Worm (Caenorhabditis elegans) whole organism, young adult: ENCODE results near the gene idi-1.

ENCODE experiments used
- B0035.1 ChIP-seq: sonication (generic microtip); optimal IDR thresholded peaks from 2 replicates; lab custom pipeline; 2016; ENCODE audit warnings: missing genetic modification characterization, mild to moderate bottlenecking, missing compliant biosample characterization, missing genotype, missing genetic modification reagents
- F23B12.7 ChIP-seq: sonication (generic microtip); optimal IDR thresholded peaks from 2 replicates; lab custom pipeline; 2017; ENCODE audit warnings: missing genetic modification characterization, mild to moderate bottlenecking, missing compliant biosample characterization, antibody characterized with exemption, moderate library complexity; ENCODE audit not compliant: insufficient read depth
- F33H1.4 ChIP-seq: fragments of 200-800 bp; sonication (Bioruptor generic); IDR thresholded peaks from 2 replicates; pipeline ENCODE4 v1.3.6; 2022; ENCODE audit warnings: missing genetic modification reagents, missing genetic modification characterization, missing compliant biosample characterization
- F39B2.1 ChIP-seq: fragments of 200-800 bp; sonication (Bioruptor generic); IDR thresholded peaks from 2 replicates; pipeline ENCODE4 v1.3.6; 2022; ENCODE audit warnings: missing genetic modification reagents, missing genetic modification characterization, missing compliant biosample characterization
- F49E8.2 ChIP-seq: sonication (generic microtip); optimal IDR thresholded peaks from 3 replicates; lab custom pipeline; 2017; ENCODE audit warnings: missing genetic modification characterization, mild to moderate bottlenecking, missing compliant biosample characterization, antibody characterized with exemption, moderate library complexity; ENCODE audit not compliant: insufficient read depth
- Y53G8AR.9 ChIP-seq: fragments of 200-800 bp; sonication (Bioruptor generic); conservative IDR thresholded peaks from 2 replicates; pipeline ENCODE4 v1.3.6; 2022; ENCODE audit warnings: missing genetic modification reagents, missing genetic modification characterization, missing compliant biosample characterization
- akir-1 ChIP-seq: fragments of 200-800 bp; sonication (Bioruptor generic); optimal IDR thresholded peaks from 2 replicates; lab custom pipeline; 2018; ENCODE audit warnings: mild to moderate bottlenecking, missing genetic modification characterization, moderate library complexity, missing compliant biosample characterization
- ama-1 ChIP-seq, 3 experiments: fragments of 150-350 bp in 1 of 3; sonication (generic microtip) in 2 of 3; optimal IDR thresholded peaks; 2 replicates each; lab custom pipeline; 2014 to 2018; ENCODE audit warnings: missing biosample characterization in 2 of 3, missing genetic modification characterization in 2 of 3, missing genetic modification reagents in 2 of 3
- atf-7 ChIP-seq: sonication (generic microtip); optimal IDR thresholded peaks from 2 replicates; lab custom pipeline; 2017; ENCODE audit warnings: mild to moderate bottlenecking, missing genetic modification characterization, missing compliant biosample characterization
- athp-1 ChIP-seq: sonication (generic microtip); optimal IDR thresholded peaks from 2 replicates; lab custom pipeline; 2017; ENCODE audit warnings: mild to moderate bottlenecking, missing genetic modification characterization, missing compliant biosample characterization
- attf-5 ChIP-seq: fragments of 200-800 bp; sonication (Bioruptor generic); optimal IDR thresholded peaks from 2 replicates; lab custom pipeline; 2018; ENCODE audit warnings: mild to moderate bottlenecking, missing genetic modification characterization, missing compliant biosample characterization
- cebp-1 ChIP-seq, 2 experiments: fragments of 200-800 bp in 1 of 2; sonication (Bioruptor generic) in 1 of 2; sonication (generic microtip) in 1 of 2; IDR thresholded peaks in 1 of 2; optimal IDR thresholded peaks in 1 of 2; 2 replicates each; pipeline versions ENCODE4 v1.3.6 to Lab custom; 2017 to 2022; ENCODE audit warnings: missing compliant biosample characterization in 2 of 2, missing genetic modification characterization in 2 of 2, mild to moderate bottlenecking in 1 of 2, missing genetic modification reagents in 1 of 2, moderate library complexity in 1 of 2
- ceh-27 ChIP-seq: fragments of 200-800 bp; sonication (Bioruptor generic); optimal IDR thresholded peaks from 2 replicates; lab custom pipeline; 2018; ENCODE audit warnings: mild to moderate bottlenecking, missing genetic modification characterization, moderate library complexity, missing compliant biosample characterization
- ceh-40 ChIP-seq: fragments of 200-800 bp; sonication (Bioruptor generic); IDR thresholded peaks from 2 replicates; pipeline ENCODE4 v1.3.6; 2022; ENCODE audit warnings: missing genetic modification characterization, missing compliant biosample characterization
- ceh-58 ChIP-seq: fragments of 200-800 bp; sonication (Bioruptor generic); IDR thresholded peaks from 2 replicates; pipeline ENCODE4 v1.3.6; 2022; ENCODE audit warnings: missing genetic modification characterization, missing compliant biosample characterization
- ceh-79 ChIP-seq: sonication (generic microtip); optimal IDR thresholded peaks from 2 replicates; lab custom pipeline; 2017; ENCODE audit warnings: mild to moderate bottlenecking, missing genetic modification characterization, missing compliant biosample characterization
- ceh-91 ChIP-seq: fragments of 200-800 bp; sonication (Bioruptor generic); IDR thresholded peaks from 2 replicates; pipeline ENCODE4 v1.3.6; 2022; ENCODE audit warnings: missing genetic modification reagents, missing genetic modification characterization, missing compliant biosample characterization
- dpff-1 ChIP-seq: sonication (generic microtip); optimal IDR thresholded peaks from 2 replicates; lab custom pipeline; 2017; ENCODE audit warnings: mild to moderate bottlenecking, missing genetic modification characterization, missing compliant biosample characterization
- egl-44 ChIP-seq: fragments of 200-800 bp; sonication (Bioruptor generic); IDR thresholded peaks from 2 replicates; pipeline ENCODE4 v1.3.6; 2022; ENCODE audit warnings: missing genetic modification reagents, missing genetic modification characterization, missing compliant biosample characterization
- ekl-4 ChIP-seq: fragments of 200-800 bp; sonication (Bioruptor generic); IDR thresholded peaks from 2 replicates; pipeline ENCODE4 v1.3.6; 2022; ENCODE audit warnings: missing genetic modification reagents, missing genetic modification characterization, missing compliant biosample characterization
- fkh-3 ChIP-seq: sonication (generic microtip); optimal IDR thresholded peaks from 2 replicates; lab custom pipeline; 2016; ENCODE audit warnings: mild to moderate bottlenecking, missing genetic modification characterization, missing compliant biosample characterization
- gei-17 ChIP-seq: fragments of 200-800 bp; sonication (Bioruptor generic); optimal IDR thresholded peaks from 2 replicates; lab custom pipeline; 2018; ENCODE audit warnings: mild to moderate bottlenecking, missing genetic modification characterization, missing compliant biosample characterization
- him-1 ChIP-seq: sonication (generic microtip); optimal IDR thresholded peaks from 2 replicates; lab custom pipeline; 2016; ENCODE audit warnings: missing genotype, missing genetic modification reagents, missing genetic modification characterization, missing compliant biosample characterization
- hmg-1.2 ChIP-seq: fragments of 200-800 bp; sonication (Bioruptor generic); IDR thresholded peaks from 2 replicates; pipeline ENCODE4 v1.3.6; 2022; ENCODE audit warnings: missing genetic modification reagents, missing genetic modification characterization, missing compliant biosample characterization
- hmg-20 ChIP-seq: fragments of 200-800 bp; sonication (Bioruptor generic); IDR thresholded peaks from 2 replicates; pipeline ENCODE4 v1.3.6; 2022; ENCODE audit warnings: missing genetic modification reagents, missing genetic modification characterization, missing compliant biosample characterization
- hsf-1 ChIP-seq: fragments of 200-800 bp; sonication (Bioruptor generic); IDR thresholded peaks from 2 replicates; pipeline ENCODE4 v1.3.6; 2022; ENCODE audit warnings: missing genetic modification reagents, missing genetic modification characterization, missing compliant biosample characterization
- lin-40 ChIP-seq: sonication (generic microtip); optimal IDR thresholded peaks from 2 replicates; lab custom pipeline; 2016; ENCODE audit warnings: missing genetic modification characterization, mild to moderate bottlenecking, missing compliant biosample characterization, missing genotype, missing genetic modification reagents
- lsl-1 ChIP-seq: fragments of 200-800 bp; sonication (Bioruptor generic); optimal IDR thresholded peaks from 2 replicates; lab custom pipeline; 2018; ENCODE audit warnings: mild to moderate bottlenecking, missing genetic modification characterization, moderate library complexity, missing compliant biosample characterization
- madf-6 ChIP-seq: fragments of 200-800 bp; sonication (Bioruptor generic); IDR thresholded peaks from 2 replicates; pipeline ENCODE4 v1.3.6; 2022; ENCODE audit warnings: missing genetic modification reagents, missing genetic modification characterization, missing compliant biosample characterization
- mcd-1 ChIP-seq: fragments of 200-800 bp; sonication (Bioruptor generic); IDR thresholded peaks from 2 replicates; pipeline ENCODE4 v1.3.6; 2022; ENCODE audit warnings: missing genetic modification reagents, missing genetic modification characterization, missing compliant biosample characterization
- nfya-2 ChIP-seq: fragments of 200-800 bp; sonication (Bioruptor generic); IDR thresholded peaks from 2 replicates; pipeline ENCODE4 v1.3.6; 2022; ENCODE audit warnings: missing genetic modification reagents, missing genetic modification characterization, missing compliant biosample characterization
- nhr-80 ChIP-seq: sonication (generic microtip); optimal IDR thresholded peaks from 2 replicates; lab custom pipeline; 2016; ENCODE audit warnings: missing genetic modification characterization, missing compliant biosample characterization
- pha-4 ChIP-seq: fragments of 150-350 bp; sonication (generic microtip); optimal IDR thresholded peaks from 2 replicates; lab custom pipeline; 2014; ENCODE audit warnings: missing biosample characterization, missing genetic modification reagents, missing genetic modification characterization
- snpc-1.1 ChIP-seq: sonication (generic microtip); optimal IDR thresholded peaks from 2 replicates; lab custom pipeline; 2017; ENCODE audit warnings: missing genetic modification characterization, mild to moderate bottlenecking, missing compliant biosample characterization, antibody characterized with exemption, moderate library complexity, missing genotype, missing genetic modification reagents; ENCODE audit not compliant: insufficient read depth
- somi-1 ChIP-seq: fragments of 200-800 bp; sonication (Bioruptor generic); optimal IDR thresholded peaks from 2 replicates; lab custom pipeline; 2018; ENCODE audit warnings: mild to moderate bottlenecking, missing genetic modification characterization, missing compliant biosample characterization
- sptf-2 ChIP-seq: fragments of 200-800 bp; sonication (Bioruptor generic); optimal IDR thresholded peaks from 2 replicates; lab custom pipeline; 2018; ENCODE audit warnings: mild to moderate bottlenecking, missing genetic modification characterization, missing compliant biosample characterization
- tbp1 ChIP-seq: fragments of 200-800 bp; sonication (Bioruptor generic); optimal IDR thresholded peaks from 2 replicates; lab custom pipeline; 2018; ENCODE audit warnings: mild to moderate bottlenecking, missing genetic modification characterization, missing compliant biosample characterization
- tbx-9 ChIP-seq: sonication (generic microtip); optimal IDR thresholded peaks from 2 replicates; lab custom pipeline; 2016; ENCODE audit warnings: borderline replicate concordance, missing genetic modification characterization, inconsistent platforms, missing compliant biosample characterization
- unc-62 ChIP-seq: fragments of 150-350 bp; optimal IDR thresholded peaks from 2 replicates; lab custom pipeline; 2014; ENCODE audit warnings: missing biosample characterization, missing genetic modification reagents, missing genetic modification characterization
- xnd-1 ChIP-seq: sonication (generic microtip); optimal IDR thresholded peaks from 2 replicates; lab custom pipeline; 2016; ENCODE audit warnings: missing genotype, missing genetic modification reagents, missing genetic modification characterization, missing compliant biosample characterization

idi-1 gene

DNA sequence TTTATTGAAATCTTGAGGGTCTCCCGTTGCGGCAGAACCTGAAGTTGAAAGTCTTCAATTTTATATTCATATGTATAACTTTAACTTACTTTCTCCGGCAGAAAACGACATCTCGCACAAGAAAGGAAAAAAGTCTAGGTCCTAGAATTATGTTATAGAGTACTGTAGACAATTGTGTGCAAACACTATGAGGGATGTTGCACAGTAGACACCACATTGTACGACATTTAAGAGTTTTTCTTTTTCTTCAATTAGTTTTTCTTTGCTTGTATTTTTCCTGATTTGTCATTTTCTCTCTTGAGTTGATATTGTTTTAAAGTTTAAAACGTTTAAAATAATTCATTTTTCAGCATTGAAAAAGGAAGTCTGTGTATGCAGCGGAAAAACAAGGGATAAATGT is 6.2 kb upstream of the idi-1 start, which contains the start of the genes K06H7.7 and grp-1:
Gene K06H7.7 (minus strand): TSS at position 121 of the 400 bp plus-strand sequence.
Gene grp-1 (plus strand): TSS at position 351 of the 400 bp plus-strand sequence.
- no peak for TF ChIP-seq egl-44 (GFP tag; lab: Robert Waterston, UW)
- TF ChIP-seq F33H1.4 (GFP tag; lab: Robert Waterston, UW) = 0 out of 2 replicates have a peak, but pooled peaks have one; percentile 26
- TF ChIP-seq F49E8.2 (tag; lab: Kevin White, UChicago) = no peak
- peak; percentile 27; the same call in 1 of the 2 replicates for TF ChIP-seq hmg-1.2 (GFP tag; lab: Robert Waterston, UW)
- no peak for TF ChIP-seq nhr-80 (tag; lab: Kevin White, UChicago)
- TF ChIP-seq ama-1 (optimal IDR thresholded peaks at IDR 0.05; lab: Kevin White, UChicago) = no peak
- TF ChIP-seq ama-1 (GFP tag; optimal IDR thresholded peaks at IDR 0.05; lab: Kevin White, UChicago) = no peak
- TF ChIP-seq tbp1 (GFP tag; lab: Kevin White, UChicago) = peak; percentile 1
- TF ChIP-seq lsl-1 = peak; percentile 77
- TF ChIP-seq F23B12.7 = no peak
- TF ChIP-seq madf-6 = peak; percentile 31; the same call in 1 of the 2 replicates
- no peak for TF ChIP-seq ceh-27
- no peak for TF ChIP-seq athp-1 (tag; lab: Kevin White, UChicago)
- TF ChIP-seq, all 124 proteins: peak for 5

DNA sequence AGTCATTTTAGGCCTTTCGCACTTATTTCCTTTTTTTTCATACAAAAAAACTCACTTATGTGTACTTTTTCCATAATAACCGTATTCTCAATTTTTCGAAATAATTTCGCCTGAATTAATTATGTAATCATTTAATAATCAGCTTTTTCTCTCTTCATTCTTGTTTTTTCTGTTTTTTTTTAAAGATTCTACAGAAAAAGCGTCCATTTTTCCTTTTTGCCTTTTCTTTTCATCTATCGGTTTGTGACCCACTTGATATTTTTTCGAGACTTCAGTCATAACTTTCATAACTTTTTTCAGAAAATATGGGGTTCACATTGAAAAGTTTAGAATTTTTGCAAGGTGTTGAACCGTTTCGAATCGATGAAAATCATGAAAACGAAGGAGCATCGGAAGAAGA is 3.3 kb upstream of the idi-1 start, which contains the start of gene vms-1:
Gene vms-1 (plus strand): TSS at position 301 of the 400 bp plus-strand sequence.
- no peak for TF ChIP-seq tbp1 (GFP tag; lab: Kevin White, UChicago)
- TF ChIP-seq, all 124 proteins: peak for 0

DNA sequence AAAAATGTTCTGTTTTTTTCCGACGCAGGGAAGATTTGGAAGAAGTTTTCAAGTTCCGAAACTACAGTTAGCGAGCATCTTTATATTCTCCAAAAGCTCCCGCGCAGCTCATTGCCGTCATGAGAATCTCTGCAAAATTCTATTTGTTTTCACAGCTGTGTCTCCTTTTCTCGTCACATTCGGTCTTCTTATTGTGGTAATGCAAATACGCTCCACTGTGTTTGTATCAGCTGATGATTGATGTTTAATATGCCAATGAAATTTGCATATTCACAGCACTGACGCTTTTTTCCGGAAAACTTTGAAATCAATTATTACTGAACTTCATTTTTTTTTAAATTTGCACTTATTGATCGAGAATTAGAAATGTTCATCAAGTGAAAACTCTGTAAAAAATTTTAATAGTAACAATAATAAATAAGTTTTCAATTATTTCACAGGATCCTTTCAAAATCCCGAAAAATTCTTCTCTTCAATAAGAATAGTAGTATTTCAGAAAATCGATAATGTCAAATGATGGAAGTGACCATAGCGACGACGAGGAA is 1.6 kb downstream of the idi-1 start, which contains the start of gene K06H7.2:
Gene K06H7.2 (plus strand): TSS at position 495 of the 545 bp plus-strand sequence.
- no peak for TF ChIP-seq B0035.1
- peak; percentile 4 for TF ChIP-seq ceh-27
- TF ChIP-seq hmg-1.2 (GFP tag; lab: Robert Waterston, UW) = 0 out of 2 replicates have a peak, but pooled peaks have one; percentile 12
- TF ChIP-seq hmg-20 = no peak
- no peak for TF ChIP-seq akir-1 (GFP tag; lab: Kevin White, UChicago)
- peak; percentile 79 for TF ChIP-seq mcd-1
- peak; percentile 79 for TF ChIP-seq attf-5 (GFP tag; lab: Kevin White, UChicago)
- no peak for TF ChIP-seq atf-7 (tag; lab: Kevin White, UChicago)
- TF ChIP-seq ceh-91 = no peak
- TF ChIP-seq him-1 (tag; lab: Kevin White, UChicago) = no peak
- no peak for TF ChIP-seq hsf-1 (GFP tag; lab: Robert Waterston, UW)
- TF ChIP-seq cebp-1 (GFP tag; IDR thresholded peaks at IDR 0.05; lab: Robert Waterston, UW) = no peak
- TF ChIP-seq cebp-1 (tag; optimal IDR thresholded peaks at IDR 0.05; lab: Kevin White, UChicago) = no peak
- no peak for TF ChIP-seq ekl-4 (GFP tag; lab: Robert Waterston, UW)
- no peak for TF ChIP-seq snpc-1.1 (tag; lab: Kevin White, UChicago)
- peak; percentile 4 for TF ChIP-seq lin-40
- TF ChIP-seq nhr-80 (tag; lab: Kevin White, UChicago) = peak; percentile 38
- no peak for TF ChIP-seq xnd-1 (tag; lab: Kevin White, UChicago)

ce11 chrIII:8098116-8098515 is 6.6 kb downstream of the idi-1 start, which contains the start of gene K06H7.8:
Gene K06H7.8, minus strand, starts transcription at chrIII:8098216.
- TF ChIP-seq ceh-40 (GFP tag; lab: Robert Waterston, UW) (no peak), gei-17 (GFP tag; lab: Kevin White, UChicago) (no peak), dpff-1 (tag; lab: Kevin White, UChicago) (no peak), tbp1 (GFP tag; lab: Kevin White, UChicago) (no peak), Y53G8AR.9 (GFP tag; lab: Robert Waterston, UW) (no peak), F39B2.1 (GFP tag; lab: Robert Waterston, UW) (no peak), nhr-80 (tag; lab: Kevin White, UChicago) (no peak), F33H1.4 (GFP tag; lab: Robert Waterston, UW) (no peak), somi-1 (GFP tag; lab: Kevin White, UChicago) (no peak), madf-6 (no peak), ceh-79 (tag; lab: Kevin White, UChicago) (no peak), fkh-3 (tag; lab: Kevin White, UChicago) (no peak), sptf-2 (GFP tag; lab: Kevin White, UChicago) (no peak), him-1 (tag; lab: Kevin White, UChicago) (no peak), unc-62 (GFP tag; lab: Kevin White, UChicago) (no peak), ama-1 (optimal IDR thresholded peaks at IDR 0.05; lab: Kevin White, UChicago) (no peak), ama-1 (GFP tag; optimal IDR thresholded peaks at IDR 0.05; lab: Kevin White, UChicago) (no peak), ceh-58 (GFP tag; lab: Robert Waterston, UW) (no peak), tbx-9 (tag; lab: Kevin White, UChicago) (no peak), nfya-2 (GFP tag; lab: Robert Waterston, UW) (no peak), pha-4 (tag; lab: Kevin White, UChicago) (no peak)
